Worm (Caenorhabditis elegans) whole organism, L2 larva: ENCODE results near the gene lpr-2.
"Not testable (repeated sequence)": the region's sequence is repeated elsewhere in the genome, so short reads cannot be mapped to it uniquely, and the experiment has no call there.

ENCODE experiments used
- F13H6.1 ChIP-seq: sonication (generic microtip); optimal IDR thresholded peaks from 2 replicates; lab custom pipeline; 2016; ENCODE audit warnings: missing genetic modification characterization, missing compliant biosample characterization
- Y55F3AM.14 ChIP-seq: fragments of 200-800 bp; sonication (Bioruptor generic); optimal IDR thresholded peaks from 2 replicates; lab custom pipeline; 2018; ENCODE audit warnings: mild to moderate bottlenecking, missing genetic modification characterization, missing compliant biosample characterization
- alr-1 ChIP-seq: fragments of 150-350 bp; optimal IDR thresholded peaks from 2 replicates; lab custom pipeline; 2014; ENCODE audit warnings: missing biosample characterization, missing genetic modification characterization
- aly-2 ChIP-seq: fragments of 150-350 bp; optimal IDR thresholded peaks from 2 replicates; lab custom pipeline; 2014; ENCODE audit warnings: missing biosample characterization, missing genetic modification characterization
- ama-1 ChIP-seq: fragments of 150-350 bp; optimal IDR thresholded peaks from 2 replicates; lab custom pipeline; 2018; ENCODE audit warnings: inconsistent platforms
- ceh-16 ChIP-seq: fragments of 150-350 bp; optimal IDR thresholded peaks from 2 replicates; lab custom pipeline; 2014; ENCODE audit warnings: missing biosample characterization, missing genetic modification characterization
- egl-27 ChIP-seq: sonication (generic microtip); optimal IDR thresholded peaks from 3 replicates; lab custom pipeline; 2017; ENCODE audit warnings: missing biosample characterization, missing genetic modification reagents, missing genetic modification characterization
- elt-1 ChIP-seq: fragments of 150-350 bp; optimal IDR thresholded peaks from 2 replicates; lab custom pipeline; 2014; ENCODE audit warnings: missing biosample characterization, missing genetic modification characterization
- elt-3 ChIP-seq: sonication (generic microtip); optimal IDR thresholded peaks from 2 replicates; lab custom pipeline; 2017; ENCODE audit warnings: missing biosample characterization, missing genetic modification characterization
- mdl-1 ChIP-seq, 2 experiments: fragments of 150-350 bp in 1 of 2; sonication (generic microtip) in 1 of 2; optimal IDR thresholded peaks; 2 replicates each; lab custom pipeline; 2017; ENCODE audit warnings: missing biosample characterization in 2 of 2, missing genetic modification characterization in 2 of 2
- nhr-10 ChIP-seq: sonication (generic microtip); optimal IDR thresholded peaks from 2 replicates; lab custom pipeline; 2017; ENCODE audit warnings: missing biosample characterization, missing genetic modification characterization
- nhr-129 ChIP-seq: fragments of 150-350 bp; optimal IDR thresholded peaks from 2 replicates; lab custom pipeline; 2014; ENCODE audit warnings: missing biosample characterization, missing genetic modification characterization
- nhr-23 ChIP-seq: fragments of 150-350 bp; optimal IDR thresholded peaks from 2 replicates; lab custom pipeline; 2014; ENCODE audit warnings: missing biosample characterization, missing genetic modification reagents, missing genetic modification characterization
- nhr-25 ChIP-seq: fragments of 150-350 bp; sonication (generic microtip); optimal IDR thresholded peaks from 3 replicates; lab custom pipeline; 2014; ENCODE audit warnings: missing biosample characterization, missing genetic modification characterization
- nhr-6 ChIP-seq: fragments of 150-350 bp; optimal IDR thresholded peaks from 2 replicates; lab custom pipeline; 2014; ENCODE audit warnings: missing biosample characterization, missing genetic modification characterization
- sma-3 ChIP-seq: sonication (generic microtip); optimal IDR thresholded peaks from 2 replicates; lab custom pipeline; 2016; ENCODE audit warnings: missing genetic modification reagents, missing genetic modification characterization, missing compliant biosample characterization
- unc-39 ChIP-seq: fragments of 150-350 bp; optimal IDR thresholded peaks from 2 replicates; lab custom pipeline; 2014; ENCODE audit warnings: missing biosample characterization, missing genetic modification characterization
- unc-55 ChIP-seq: fragments of 150-350 bp; sonication (generic microtip); optimal IDR thresholded peaks from 3 replicates; lab custom pipeline; 2014; ENCODE audit warnings: missing biosample characterization, missing genetic modification reagents, missing genetic modification characterization
- unc-62 ChIP-seq: fragments of 150-350 bp; optimal IDR thresholded peaks from 2 replicates; lab custom pipeline; 2014; ENCODE audit warnings: missing biosample characterization, missing genetic modification reagents, missing genetic modification characterization
- ztf-1 ChIP-seq: fragments of 200-800 bp; sonication (Bioruptor generic); conservative IDR thresholded peaks from 2 replicates; pipeline ENCODE4 v1.3.6; 2022; ENCODE audit warnings: missing genetic modification characterization, missing compliant biosample characterization

The lpr-2 gene

DNA sequence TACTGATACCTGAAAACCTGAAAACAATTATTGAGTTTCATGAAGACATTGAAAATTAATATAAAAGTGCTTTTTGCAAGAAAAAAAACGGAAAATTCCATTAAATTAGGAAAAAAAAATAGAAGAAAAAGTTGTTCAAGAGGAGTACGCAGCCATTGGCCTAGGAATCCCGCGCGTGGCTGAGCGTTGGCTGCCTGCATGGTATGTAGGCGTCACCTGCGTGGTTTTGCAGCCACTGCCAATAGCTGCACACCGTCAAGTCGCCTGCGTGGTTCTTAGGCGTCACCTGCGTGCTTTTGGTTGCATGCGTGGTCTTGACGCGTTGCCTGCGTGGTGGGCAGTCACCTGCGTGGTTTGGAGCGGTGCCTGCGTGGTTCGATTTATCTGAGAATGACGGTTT is 49.0 kb downstream of the lpr-2 start, which contains the start of gene M117.6:
TSS of gene M117.6 (minus strand) at position 101 of the 400 bp plus-strand sequence.
- not testable (repeated sequence) for TF ChIP-seq aly-2 (tag; lab: Kevin White, UChicago); sma-3 (GFP tag; lab: Kevin White, UChicago); unc-62

DNA sequence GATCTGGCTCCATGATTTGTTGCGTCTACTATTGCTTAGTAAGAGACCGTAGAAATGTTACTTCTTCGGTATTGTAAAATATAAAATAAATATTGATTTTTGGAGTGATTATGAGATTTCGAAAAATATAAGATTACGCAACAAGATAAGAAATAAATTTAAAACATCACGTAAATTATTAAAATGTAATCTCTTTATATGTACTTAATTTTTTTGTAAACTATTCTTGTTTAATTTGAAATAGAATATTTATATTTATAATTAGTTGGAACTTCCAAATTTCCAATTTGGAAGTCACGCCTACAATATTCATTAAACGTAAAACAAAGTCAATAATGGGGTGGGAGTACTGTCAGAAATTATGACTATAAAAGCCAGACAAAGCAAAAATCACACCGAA is 54.4 kb downstream of the lpr-2 start, which contains the start of gene M117.4:
TSS of gene M117.4 (minus strand) at position 101 of the 400 bp plus-strand sequence.
- TF ChIP-seq elt-3 (no peak), F13H6.1 (tag; lab: Kevin White, UChicago) (no peak), unc-55 (GFP tag; lab: Kevin White, UChicago) (no peak), mdl-1 (tag; optimal IDR thresholded peaks at IDR 0.05; lab: Kevin White, UChicago) (no peak), nhr-25 (tag; lab: Kevin White, UChicago) (no peak), ama-1 (lab: Kevin White, UChicago) (no peak), egl-27 (tag; lab: Kevin White, UChicago) (no peak), Y55F3AM.14 (GFP tag; lab: Kevin White, UChicago) (no peak), unc-39 (tag; lab: Kevin White, UChicago) (no peak), alr-1 (tag; lab: Kevin White, UChicago) (no peak), nhr-129 (tag; lab: Kevin White, UChicago) (no peak), nhr-6 (tag; lab: Kevin White, UChicago) (no peak), nhr-10 (tag; lab: Kevin White, UChicago) (no peak), nhr-23 (tag; lab: Kevin White, UChicago) (no peak), elt-1 (tag; lab: Kevin White, UChicago) (no peak), ceh-16 (no peak), ztf-1 (GFP tag; lab: Robert Waterston, UW) (no peak)
